7 worm cellular contexts compared by ENCODE assay signal in genomic region chrII:14049097-14049496, ce11.
TF ChIP-seq lines count a peak whose summit lies in the region.

No protein-coding gene starts in this region.

TF ChIP-seq in whole organism, L1 larva, 84 proteins besides CTCF, POLR2A, EP300 and RAD21 (continues in another document):
- TF ChIP-seq nhr-71 (tag; optimal IDR thresholded peaks at IDR 0.05; lab: Kevin White, UChicago) (peak; percentile 63), efl-1 (optimal IDR thresholded peaks at IDR 0.05; lab: Kevin White, UChicago) (peak; percentile 3 to 4), efl-1 (GFP tag; optimal IDR thresholded peaks at IDR 0.05 in 1 of 2; lab: Kevin White, UChicago) (no peak), lsy-2 (tag; optimal IDR thresholded peaks at IDR 0.05; lab: Kevin White, UChicago) (peak; percentile 23 to 48), fkh-10 (GFP tag; optimal IDR thresholded peaks at IDR 0.05; lab: Kevin White, UChicago) (no peak), elt-3 (tag; optimal IDR thresholded peaks at IDR 0.05; lab: Kevin White, UChicago) (peak in 2 of 6 experiments; percentile 47 to 78), elt-2 (tag; optimal IDR thresholded peaks at IDR 0.05; lab: Kevin White, UChicago) (peak; percentile 63), dsc-1 (tag; optimal IDR thresholded peaks at IDR 0.05; lab: Kevin White, UChicago) (no peak), C04F5.9 (tag; optimal IDR thresholded peaks at IDR 0.05; lab: Kevin White, UChicago) (no peak), zag-1 (tag; optimal IDR thresholded peaks at IDR 0.05; lab: Kevin White, UChicago) (no peak), aly-2 (tag; optimal IDR thresholded peaks at IDR 0.05; lab: Kevin White, UChicago) (no peak), hpl-2 (GFP tag; optimal IDR thresholded peaks at IDR 0.05; lab: Kevin White, UChicago) (no peak), lin-15B (tag; optimal IDR thresholded peaks at IDR 0.05; lab: Kevin White, UChicago) (no peak)

TF ChIP-seq in whole organism, L2 larva, 48 proteins besides CTCF, POLR2A, EP300 and RAD21 (continues in another document):
- no peak for TF ChIP-seq ceh-16 (tag; optimal IDR thresholded peaks at IDR 0.05; lab: Kevin White, UChicago)
- no peak for TF ChIP-seq zag-1 (tag; optimal IDR thresholded peaks at IDR 0.05; lab: Kevin White, UChicago)
- no peak for TF ChIP-seq gmeb-1 (tag; optimal IDR thresholded peaks at IDR 0.05; lab: Kevin White, UChicago)
- peak; percentile 20 to 53 for TF ChIP-seq mdl-1 (tag; optimal IDR thresholded peaks at IDR 0.05; lab: Kevin White, UChicago)
- no peak for TF ChIP-seq dmd-4 (tag; optimal IDR thresholded peaks at IDR 0.05; lab: Kevin White, UChicago)
- TF ChIP-seq blmp-1 (tag; optimal IDR thresholded peaks at IDR 0.05; lab: Kevin White, UChicago; ENCODE audit: insufficient read depth): peak; percentile 15
- peak; percentile 48 for TF ChIP-seq C34F6.9 (tag; optimal IDR thresholded peaks at IDR 0.05; lab: Kevin White, UChicago)
- TF ChIP-seq snpc-4 (tag; optimal IDR thresholded peaks at IDR 0.05; lab: Kevin White, UChicago): peak; percentile 6
- peak; percentile 70 for TF ChIP-seq nhr-21 (tag; optimal IDR thresholded peaks at IDR 0.05; lab: Kevin White, UChicago)
- peak; percentile 60 for TF ChIP-seq F13H6.1 (tag; optimal IDR thresholded peaks at IDR 0.05; lab: Kevin White, UChicago)
- no peak for TF ChIP-seq unc-55 (GFP tag; optimal IDR thresholded peaks at IDR 0.05; lab: Kevin White, UChicago)
- TF ChIP-seq lsy-2 (tag; optimal IDR thresholded peaks at IDR 0.05; lab: Kevin White, UChicago): peak in 1 of 2 experiments; percentile 42
- TF ChIP-seq ama-1 (optimal IDR thresholded peaks at IDR 0.05; lab: Kevin White, UChicago): no peak

TF ChIP-seq in whole organism, L3 larva, 47 proteins besides CTCF, POLR2A, EP300 and RAD21 (continues in another document):
- peak; percentile 21 for TF ChIP-seq lin-15B (tag; optimal IDR thresholded peaks at IDR 0.05; lab: Kevin White, UChicago)
- TF ChIP-seq fkh-10 (GFP tag; optimal IDR thresholded peaks at IDR 0.05; lab: Kevin White, UChicago): no peak
- no peak for TF ChIP-seq daf-12 (tag; optimal IDR thresholded peaks at IDR 0.05; lab: Kevin White, UChicago)
- TF ChIP-seq nhr-11 (tag; optimal IDR thresholded peaks at IDR 0.05; lab: Kevin White, UChicago): no peak
- peak; percentile 13 for TF ChIP-seq snpc-4 (tag; optimal IDR thresholded peaks at IDR 0.05; lab: Kevin White, UChicago)
- no peak for TF ChIP-seq elt-3 (tag; optimal IDR thresholded peaks at IDR 0.05; lab: Kevin White, UChicago)
- TF ChIP-seq egl-5 (tag; optimal IDR thresholded peaks at IDR 0.05; lab: Kevin White, UChicago): peak; percentile 14
- TF ChIP-seq nhr-23 (tag; optimal IDR thresholded peaks at IDR 0.05; lab: Kevin White, UChicago): peak; percentile 54
- TF ChIP-seq ceh-82 (tag; optimal IDR thresholded peaks at IDR 0.05; lab: Kevin White, UChicago): no peak
- TF ChIP-seq unc-62 (GFP tag; optimal IDR thresholded peaks at IDR 0.05; lab: Kevin White, UChicago): no peak
- TF ChIP-seq ztf-11 (tag; optimal IDR thresholded peaks at IDR 0.05; lab: Kevin White, UChicago): no peak
- no peak for TF ChIP-seq sea-2 (GFP tag; optimal IDR thresholded peaks at IDR 0.05; lab: Kevin White, UChicago)
- TF ChIP-seq nhr-237 (tag; optimal IDR thresholded peaks at IDR 0.05; lab: Kevin White, UChicago): no peak
- TF ChIP-seq nhr-76 (tag; optimal IDR thresholded peaks at IDR 0.05; lab: Kevin White, UChicago): no peak

TF ChIP-seq in whole organism, L4 larva, 104 proteins besides CTCF, POLR2A, EP300 and RAD21 (continues in another document):
- TF ChIP-seq duxl-1 (tag; optimal IDR thresholded peaks at IDR 0.05; lab: Kevin White, UChicago; ENCODE audit: poor library complexity) (no peak), pqm-1 (tag; optimal IDR thresholded peaks at IDR 0.05; lab: Kevin White, UChicago) (peak; percentile 82), hlh-30 (tag; optimal IDR thresholded peaks at IDR 0.05; lab: Kevin White, UChicago; ENCODE audit: insufficient read depth) (peak; percentile 67), unc-130 (GFP tag; optimal IDR thresholded peaks at IDR 0.05; lab: Kevin White, UChicago) (no peak), nhr-41 (GFP tag; IDR thresholded peaks at IDR 0.05; lab: Robert Waterston, UW) (no peak), madf-5 (GFP tag; IDR thresholded peaks at IDR 0.05; lab: Robert Waterston, UW) (no peak), sdz-12 (GFP tag; optimal IDR thresholded peaks at IDR 0.05; lab: Kevin White, UChicago) (no peak), hlh-11 (tag; optimal IDR thresholded peaks at IDR 0.05; lab: Kevin White, UChicago) (peak; percentile 91), T26A8.4 (GFP tag; IDR thresholded peaks at IDR 0.05; lab: Robert Waterston, UW) (no peak; the same call in 1 of the 2 replicates), jun-1 (tag; optimal IDR thresholded peaks at IDR 0.05; lab: Kevin White, UChicago) (no peak), nhr-111 (GFP tag; optimal IDR thresholded peaks at IDR 0.05; lab: Kevin White, UChicago) (no peak), zip-11 (GFP tag; IDR thresholded peaks at IDR 0.05; lab: Robert Waterston, UW) (no peak), attf-4 (tag; optimal IDR thresholded peaks at IDR 0.05; lab: Kevin White, UChicago) (no peak), spr-3 (GFP tag; optimal IDR thresholded peaks at IDR 0.05; lab: Kevin White, UChicago) (no peak)

TF ChIP-seq in whole organism, late embryonic, 69 proteins besides CTCF, POLR2A, EP300 and RAD21 (continues in another document):
- TF ChIP-seq nhr-232 (tag; optimal IDR thresholded peaks at IDR 0.05; lab: Kevin White, UChicago) (no peak), ceh-24 (tag; optimal IDR thresholded peaks at IDR 0.05; lab: Kevin White, UChicago) (no peak), lin-11 (tag; optimal IDR thresholded peaks at IDR 0.05; lab: Kevin White, UChicago) (no peak), pha-2 (tag; optimal IDR thresholded peaks at IDR 0.05; lab: Kevin White, UChicago) (no peak), ceh-9 (tag; optimal IDR thresholded peaks at IDR 0.05; lab: Kevin White, UChicago) (no peak), dve-1 (tag; optimal IDR thresholded peaks at IDR 0.05; lab: Kevin White, UChicago) (no peak), che-1 (tag; optimal IDR thresholded peaks at IDR 0.05; lab: Kevin White, UChicago) (no peak), madf-2 (tag; optimal IDR thresholded peaks at IDR 0.05; lab: Kevin White, UChicago) (no peak), fax-1 (tag; optimal IDR thresholded peaks at IDR 0.05; lab: Kevin White, UChicago) (no peak), nfya-1 (tag; optimal IDR thresholded peaks at IDR 0.05; lab: Kevin White, UChicago) (peak; percentile 65), ceh-34 (tag; optimal IDR thresholded peaks at IDR 0.05; lab: Kevin White, UChicago) (no peak), tbx-2 (tag; optimal IDR thresholded peaks at IDR 0.05; lab: Kevin White, UChicago) (peak; percentile 5), elt-4 (tag; optimal IDR thresholded peaks at IDR 0.05; lab: Kevin White, UChicago) (no peak), elt-2 (tag; optimal IDR thresholded peaks at IDR 0.05; lab: Kevin White, UChicago) (peak; percentile 61), rnt-1 (tag; optimal IDR thresholded peaks at IDR 0.05; lab: Kevin White, UChicago) (peak; percentile 48), C08G9.2 (tag; optimal IDR thresholded peaks at IDR 0.05; lab: Kevin White, UChicago) (no peak)

TF ChIP-seq in whole organism, mixed stage, embryonic, 35 proteins besides CTCF, POLR2A, EP300 and RAD21:
- peak; percentile 65 for TF ChIP-seq unc-120 (tag; optimal IDR thresholded peaks at IDR 0.05; lab: Kevin White, UChicago; ENCODE audit: poor library complexity, severe bottlenecking)
- TF ChIP-seq nhr-2 (tag; optimal IDR thresholded peaks at IDR 0.05; lab: Kevin White, UChicago): no peak
- peak; percentile 30 for TF ChIP-seq elt-1 (tag; optimal IDR thresholded peaks at IDR 0.05; lab: Kevin White, UChicago; ENCODE audit: borderline replicate concordance, insufficient read depth)
- TF ChIP-seq tbx-8 (GFP tag; optimal IDR thresholded peaks at IDR 0.05; lab: Kevin White, UChicago): no peak
- peak; percentile 90 for TF ChIP-seq hlh-1 (tag; optimal IDR thresholded peaks at IDR 0.05; lab: Kevin White, UChicago)
- no peak for TF ChIP-seq lin-13 (tag; optimal IDR thresholded peaks at IDR 0.05; lab: Kevin White, UChicago)
- peak; percentile 68 for TF ChIP-seq unc-62 (GFP tag; optimal IDR thresholded peaks at IDR 0.05; lab: Kevin White, UChicago)
- no peak for TF ChIP-seq lsy-2 (tag; optimal IDR thresholded peaks at IDR 0.05; lab: Kevin White, UChicago)
- peak; percentile 30 for TF ChIP-seq ham-2 (GFP tag; optimal IDR thresholded peaks at IDR 0.05; lab: Kevin White, UChicago)
- no peak for TF ChIP-seq nhr-12 (tag; optimal IDR thresholded peaks at IDR 0.05; lab: Kevin White, UChicago)
- no peak for TF ChIP-seq ztf-11 (tag; optimal IDR thresholded peaks at IDR 0.05; lab: Kevin White, UChicago)
- TF ChIP-seq zip-8 (tag; optimal IDR thresholded peaks at IDR 0.05; lab: Kevin White, UChicago): no peak
- no peak for TF ChIP-seq ceh-83 (GFP tag; optimal IDR thresholded peaks at IDR 0.05; lab: Kevin White, UChicago)
TF ChIP-seq in whole organism, mixed stage, embryonic: peak in this region for 5.

TF ChIP-seq in whole organism, young adult, 124 proteins besides CTCF, POLR2A, EP300 and RAD21:
- no peak for TF ChIP-seq nfyb-1 (GFP tag; IDR thresholded peaks at IDR 0.05; lab: Robert Waterston, UW)
- TF ChIP-seq snpc-4 (GFP tag; optimal IDR thresholded peaks at IDR 0.05; lab: Kevin White, UChicago): no peak
- peak in 2 of 4 experiments; percentile 7 to 30 for TF ChIP-seq snpc-4 (tag; optimal IDR thresholded peaks at IDR 0.05; lab: Kevin White, UChicago)
- peak; percentile 62 for TF ChIP-seq dox-1 (GFP tag; IDR thresholded peaks at IDR 0.05; lab: Robert Waterston, UW)
- no peak for TF ChIP-seq efl-1 (GFP tag; optimal IDR thresholded peaks at IDR 0.05; lab: Kevin White, UChicago)
- TF ChIP-seq mxl-1 (tag; optimal IDR thresholded peaks at IDR 0.05; lab: Kevin White, UChicago): no peak
- no peak for TF ChIP-seq gei-17 (GFP tag; optimal IDR thresholded peaks at IDR 0.05; lab: Kevin White, UChicago)
- TF ChIP-seq mcd-1 (GFP tag; IDR thresholded peaks at IDR 0.05; lab: Robert Waterston, UW): peak; percentile 27; the same call in 1 of the 2 replicates
- TF ChIP-seq lin-40 (tag; optimal IDR thresholded peaks at IDR 0.05; lab: Kevin White, UChicago): peak; percentile 1
- TF ChIP-seq madf-8 (GFP tag; conservative IDR thresholded peaks at IDR 0.05; lab: Robert Waterston, UW): no peak
- TF ChIP-seq egrh-3 (GFP tag; IDR thresholded peaks at IDR 0.05; lab: Robert Waterston, UW): peak; percentile 48; the same call in 1 of the 2 replicates
- TF ChIP-seq nhr-80 (tag; optimal IDR thresholded peaks at IDR 0.05; lab: Kevin White, UChicago): peak; percentile 87
